Worm (Caenorhabditis elegans) whole organism, young adult: Measurements from ENCODE around the gene irk-3.

Source experiments
- B0035.1 ChIP-seq: sonication (generic microtip); optimal IDR thresholded peaks from 2 replicates; lab custom pipeline; 2016; ENCODE audit warnings: missing genetic modification characterization, mild to moderate bottlenecking, missing compliant biosample characterization, missing genotype, missing genetic modification reagents
- B0336.3 ChIP-seq: fragments of 200-800 bp; sonication (Bioruptor generic); IDR thresholded peaks from 2 replicates; pipeline ENCODE4 v1.3.6; 2022; ENCODE audit warnings: missing genetic modification characterization, missing compliant biosample characterization
- F22D6.2 ChIP-seq: sonication (generic microtip); optimal IDR thresholded peaks from 2 replicates; lab custom pipeline; 2016; ENCODE audit warnings: mild to moderate bottlenecking, missing genetic modification characterization, missing compliant biosample characterization
- F39B2.1 ChIP-seq: fragments of 200-800 bp; sonication (Bioruptor generic); IDR thresholded peaks from 2 replicates; pipeline ENCODE4 v1.3.6; 2022; ENCODE audit warnings: missing genetic modification reagents, missing genetic modification characterization, missing compliant biosample characterization
- F49E8.2 ChIP-seq: sonication (generic microtip); optimal IDR thresholded peaks from 3 replicates; lab custom pipeline; 2017; ENCODE audit warnings: missing genetic modification characterization, mild to moderate bottlenecking, missing compliant biosample characterization, antibody characterized with exemption, moderate library complexity; ENCODE audit not compliant: insufficient read depth
- F52B5.7 ChIP-seq: sonication (generic microtip); optimal IDR thresholded peaks from 2 replicates; lab custom pipeline; 2016; ENCODE audit warnings: mild to moderate bottlenecking, missing genetic modification characterization, missing compliant biosample characterization
- Y53G8AR.9 ChIP-seq: fragments of 200-800 bp; sonication (Bioruptor generic); conservative IDR thresholded peaks from 2 replicates; pipeline ENCODE4 v1.3.6; 2022; ENCODE audit warnings: missing genetic modification reagents, missing genetic modification characterization, missing compliant biosample characterization
- Y95B8A.8 ChIP-seq: fragments of 200-800 bp; sonication (Bioruptor generic); IDR thresholded peaks from 2 replicates; pipeline ENCODE4 v1.3.6; 2022; ENCODE audit warnings: missing genetic modification reagents, missing genetic modification characterization, missing compliant biosample characterization
- athp-1 ChIP-seq: sonication (generic microtip); optimal IDR thresholded peaks from 2 replicates; lab custom pipeline; 2017; ENCODE audit warnings: mild to moderate bottlenecking, missing genetic modification characterization, missing compliant biosample characterization
- attf-3 ChIP-seq: fragments of 200-800 bp; sonication (Bioruptor generic); conservative IDR thresholded peaks from 2 replicates; pipeline ENCODE4 v1.3.6; 2022; ENCODE audit warnings: missing genetic modification reagents, missing genetic modification characterization, missing compliant biosample characterization
- attf-6 ChIP-seq: fragments of 200-800 bp; sonication (Bioruptor generic); IDR thresholded peaks from 2 replicates; pipeline ENCODE4 v1.3.6; 2022; ENCODE audit warnings: missing genetic modification reagents, missing genetic modification characterization, missing compliant biosample characterization
- bed-1 ChIP-seq: fragments of 200-800 bp; sonication (Bioruptor generic); IDR thresholded peaks from 2 replicates; pipeline ENCODE4 v1.3.6; 2022; ENCODE audit warnings: missing genetic modification reagents, missing genetic modification characterization, missing compliant biosample characterization
- ccch-3 ChIP-seq: fragments of 200-800 bp; sonication (Bioruptor generic); optimal IDR thresholded peaks from 2 replicates; lab custom pipeline; 2018; ENCODE audit warnings: mild to moderate bottlenecking, missing genetic modification characterization, missing compliant biosample characterization
- cebp-2 ChIP-seq: fragments of 200-800 bp; sonication (Bioruptor generic); IDR thresholded peaks from 2 replicates; pipeline ENCODE4 v1.3.6; 2022; ENCODE audit warnings: missing genetic modification characterization, missing compliant biosample characterization
- ceh-27 ChIP-seq: fragments of 200-800 bp; sonication (Bioruptor generic); optimal IDR thresholded peaks from 2 replicates; lab custom pipeline; 2018; ENCODE audit warnings: mild to moderate bottlenecking, missing genetic modification characterization, moderate library complexity, missing compliant biosample characterization
- ceh-40 ChIP-seq: fragments of 200-800 bp; sonication (Bioruptor generic); IDR thresholded peaks from 2 replicates; pipeline ENCODE4 v1.3.6; 2022; ENCODE audit warnings: missing genetic modification characterization, missing compliant biosample characterization
- ceh-58 ChIP-seq: fragments of 200-800 bp; sonication (Bioruptor generic); IDR thresholded peaks from 2 replicates; pipeline ENCODE4 v1.3.6; 2022; ENCODE audit warnings: missing genetic modification characterization, missing compliant biosample characterization
- ceh-79 ChIP-seq: sonication (generic microtip); optimal IDR thresholded peaks from 2 replicates; lab custom pipeline; 2017; ENCODE audit warnings: mild to moderate bottlenecking, missing genetic modification characterization, missing compliant biosample characterization
- ceh-91 ChIP-seq: fragments of 200-800 bp; sonication (Bioruptor generic); IDR thresholded peaks from 2 replicates; pipeline ENCODE4 v1.3.6; 2022; ENCODE audit warnings: missing genetic modification reagents, missing genetic modification characterization, missing compliant biosample characterization
- dox-1 ChIP-seq: fragments of 200-800 bp; sonication (Bioruptor generic); IDR thresholded peaks from 2 replicates; pipeline ENCODE4 v1.3.6; 2022; ENCODE audit warnings: missing genetic modification reagents, missing genetic modification characterization, missing compliant biosample characterization
- dpff-1 ChIP-seq: sonication (generic microtip); optimal IDR thresholded peaks from 2 replicates; lab custom pipeline; 2017; ENCODE audit warnings: mild to moderate bottlenecking, missing genetic modification characterization, missing compliant biosample characterization
- dpl-1 ChIP-seq: fragments of 150-350 bp; optimal IDR thresholded peaks from 2 replicates; lab custom pipeline; 2014; ENCODE audit warnings: missing biosample characterization, missing genetic modification reagents, missing genetic modification characterization
- ekl-4 ChIP-seq: fragments of 200-800 bp; sonication (Bioruptor generic); IDR thresholded peaks from 2 replicates; pipeline ENCODE4 v1.3.6; 2022; ENCODE audit warnings: missing genetic modification reagents, missing genetic modification characterization, missing compliant biosample characterization
- hmg-1.2 ChIP-seq: fragments of 200-800 bp; sonication (Bioruptor generic); IDR thresholded peaks from 2 replicates; pipeline ENCODE4 v1.3.6; 2022; ENCODE audit warnings: missing genetic modification reagents, missing genetic modification characterization, missing compliant biosample characterization
- hsf-1 ChIP-seq: fragments of 200-800 bp; sonication (Bioruptor generic); IDR thresholded peaks from 2 replicates; pipeline ENCODE4 v1.3.6; 2022; ENCODE audit warnings: missing genetic modification reagents, missing genetic modification characterization, missing compliant biosample characterization
- let-526 ChIP-seq: fragments of 200-800 bp; sonication (Bioruptor generic); IDR thresholded peaks from 2 replicates; pipeline ENCODE4 v1.3.6; 2022; ENCODE audit warnings: missing genetic modification reagents, missing genetic modification characterization, missing compliant biosample characterization
- lsy-27 ChIP-seq: sonication (generic microtip); optimal IDR thresholded peaks from 2 replicates; lab custom pipeline; 2017; ENCODE audit warnings: missing genetic modification characterization, mild to moderate bottlenecking, missing compliant biosample characterization, antibody characterized with exemption, missing genotype, borderline replicate concordance; ENCODE audit not compliant: insufficient read depth
- madf-3 ChIP-seq: fragments of 200-800 bp; sonication (Bioruptor generic); IDR thresholded peaks from 2 replicates; pipeline ENCODE4 v1.3.6; 2022; ENCODE audit warnings: missing genetic modification reagents, missing genetic modification characterization, missing compliant biosample characterization
- mcd-1 ChIP-seq: fragments of 200-800 bp; sonication (Bioruptor generic); IDR thresholded peaks from 2 replicates; pipeline ENCODE4 v1.3.6; 2022; ENCODE audit warnings: missing genetic modification reagents, missing genetic modification characterization, missing compliant biosample characterization
- pha-4 ChIP-seq: fragments of 150-350 bp; sonication (generic microtip); optimal IDR thresholded peaks from 2 replicates; lab custom pipeline; 2014; ENCODE audit warnings: missing biosample characterization, missing genetic modification reagents, missing genetic modification characterization
- sdz-38 ChIP-seq: sonication (generic microtip); optimal IDR thresholded peaks from 2 replicates; lab custom pipeline; 2016; ENCODE audit warnings: missing genotype, missing genetic modification characterization, missing compliant biosample characterization
- tbp1 ChIP-seq: fragments of 200-800 bp; sonication (Bioruptor generic); optimal IDR thresholded peaks from 2 replicates; lab custom pipeline; 2018; ENCODE audit warnings: mild to moderate bottlenecking, missing genetic modification characterization, missing compliant biosample characterization
- ztf-22 ChIP-seq: fragments of 200-800 bp; sonication (Bioruptor generic); optimal IDR thresholded peaks from 2 replicates; lab custom pipeline; 2018; ENCODE audit warnings: mild to moderate bottlenecking, missing genetic modification characterization, moderate library complexity, missing compliant biosample characterization
- ztf-6 ChIP-seq: fragments of 200-800 bp; sonication (Bioruptor generic); IDR thresholded peaks from 2 replicates; pipeline ENCODE4 v1.3.6; 2022; ENCODE audit warnings: missing genetic modification reagents, missing genetic modification characterization, missing compliant biosample characterization

irk-3 gene

ce11 chrX:14386670-14387069 is 16.5 kb upstream of the irk-3 start:
- TF ChIP-seq Y53G8AR.9 (GFP tag; lab: Robert Waterston, UW) (0 out of 2 replicates have a peak, but pooled peaks have one; percentile 36), bed-1 (GFP tag; lab: Robert Waterston, UW) (peak; percentile 77; the same call in 1 of the 2 replicates), attf-6 (peak; percentile 47; the same call in 1 of the 2 replicates), let-526 (GFP tag; lab: Robert Waterston, UW) (peak; percentile 75), ztf-6 (peak; percentile 32; the same call in 1 of the 2 replicates), ceh-40 (GFP tag; lab: Robert Waterston, UW) (0 out of 2 replicates have a peak, but pooled peaks have one; percentile 50), F39B2.1 (GFP tag; lab: Robert Waterston, UW) (peak; percentile 76; the same call in 1 of the 2 replicates), madf-3 (GFP tag; lab: Robert Waterston, UW) (peak; percentile 65; the same call in 1 of the 2 replicates), hsf-1 (GFP tag; lab: Robert Waterston, UW) (0 out of 2 replicates have a peak, but pooled peaks have one; percentile 18), ceh-58 (GFP tag; lab: Robert Waterston, UW) (peak; percentile 85; the same call in 1 of the 2 replicates)

ce11 chrX:14382951-14383350 is 12.7 kb upstream of the irk-3 start, which contains the start of gene Y60A9.3:
Y60A9.3 (plus strand) TSS chrX:14383251.
- TF ChIP-seq ekl-4 (GFP tag; lab: Robert Waterston, UW) (no peak), Y95B8A.8 (GFP tag; lab: Robert Waterston, UW) (no peak), tbp1 (GFP tag; lab: Kevin White, UChicago) (no peak), B0336.3 (GFP tag; lab: Robert Waterston, UW) (no peak), bed-1 (GFP tag; lab: Robert Waterston, UW) (no peak), pha-4 (tag; lab: Kevin White, UChicago) (no peak), dox-1 (GFP tag; lab: Robert Waterston, UW) (no peak)
- TF ChIP-seq, all 124 proteins: peak for 0

DNA sequence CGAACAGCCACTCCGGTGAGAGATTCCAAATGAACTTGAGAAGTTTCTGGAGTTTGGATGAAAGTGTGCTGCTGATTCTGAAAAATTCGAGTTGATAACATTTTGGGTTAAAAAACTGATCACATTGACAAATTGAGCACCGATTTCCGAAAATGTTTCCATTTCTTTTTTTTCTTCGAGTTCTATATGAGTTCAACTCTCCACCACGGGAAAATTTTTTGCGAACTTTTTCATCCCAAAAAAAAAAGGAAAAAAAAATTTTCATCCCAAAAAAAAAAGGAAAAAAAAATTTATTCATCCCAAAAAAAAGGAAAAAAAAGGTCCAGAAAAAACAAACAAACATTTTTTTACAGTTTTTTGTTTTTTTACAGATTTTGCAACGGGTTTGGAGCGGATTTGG is 7.0 kb upstream of the irk-3 start, which contains the start of gene Y60A9A.1:
TSS of gene Y60A9A.1 (minus strand) at position 101 of the 400 bp plus-strand sequence.
- TF ChIP-seq hmg-1.2 (GFP tag; lab: Robert Waterston, UW), result no peak
- TF ChIP-seq sdz-38 (tag; lab: Kevin White, UChicago), result no peak
- no peak for TF ChIP-seq let-526 (GFP tag; lab: Robert Waterston, UW)
- no peak for TF ChIP-seq F49E8.2
- TF ChIP-seq athp-1, result no peak
- no peak for TF ChIP-seq hsf-1 (GFP tag; lab: Robert Waterston, UW)
- no peak for TF ChIP-seq mcd-1 (GFP tag; lab: Robert Waterston, UW)
- TF ChIP-seq ccch-3 (GFP tag; lab: Kevin White, UChicago), result no peak
- no peak for TF ChIP-seq ceh-27 (GFP tag; lab: Kevin White, UChicago)
- TF ChIP-seq ceh-79 (tag; lab: Kevin White, UChicago), result no peak
- TF ChIP-seq dpff-1 (tag; lab: Kevin White, UChicago), result no peak
- no peak for TF ChIP-seq dpl-1 (GFP tag; lab: Kevin White, UChicago)
- TF ChIP-seq ztf-22, result no peak
- no peak for TF ChIP-seq attf-3 (GFP tag; lab: Robert Waterston, UW)
- no peak for TF ChIP-seq F22D6.2 (tag; lab: Kevin White, UChicago)
- no peak for TF ChIP-seq F52B5.7 (tag; lab: Kevin White, UChicago)
- no peak for TF ChIP-seq lsy-27 (tag; lab: Kevin White, UChicago)
- no peak for TF ChIP-seq B0035.1 (tag; lab: Kevin White, UChicago)
- TF ChIP-seq ceh-91, result no peak
- no peak for TF ChIP-seq cebp-2 (GFP tag; lab: Robert Waterston, UW)
